Worm (Caenorhabditis elegans) whole organism, L4/young adult: ENCODE results near the gene emb-27.

Source experiments
- W03F9.2 ChIP-seq: fragments of 150-350 bp; optimal IDR thresholded peaks from 2 replicates; lab custom pipeline; 2014; ENCODE audit warnings: missing biosample characterization, missing genetic modification characterization
- dao-5 ChIP-seq: sonication (generic microtip); optimal IDR thresholded peaks from 2 replicates; lab custom pipeline; 2016; ENCODE audit warnings: missing genotype, missing genetic modification characterization, moderate library complexity, missing compliant biosample characterization
- him-1 ChIP-seq: sonication (generic microtip); optimal IDR thresholded peaks from 2 replicates; lab custom pipeline; 2016; ENCODE audit warnings: missing genotype, missing genetic modification reagents, missing genetic modification characterization, missing compliant biosample characterization

Gene emb-27

ce11 chrII:8138015-8138546 lies 23.9 kb downstream of the emb-27 start, which contains the start of gene cdc-48.2:
cdc-48.2 (plus strand) TSS chrII:8138496.
- TF ChIP-seq W03F9.2 = no peak
- no peak for TF ChIP-seq dao-5 (tag; lab: Kevin White, UChicago)
- TF ChIP-seq him-1 (tag; lab: Kevin White, UChicago) = no peak

- no peak for TF ChIP-seq dao-5 (tag; lab: Kevin White, UChicago)
- TF ChIP-seq W03F9.2 = no peak
- TF ChIP-seq him-1 (tag; lab: Kevin White, UChicago) = no peak
These were observed 24.6 kb downstream of the emb-27 start for ce11 chrII:8137379-8137778.

ce11 chrII:8136818-8137217 lies 25.2 kb downstream of the emb-27 start, which contains the start of gene ctns-1:
ctns-1 (minus strand) TSS chrII:8136918.
- TF ChIP-seq him-1 (tag; lab: Kevin White, UChicago) = no peak
- no peak for TF ChIP-seq dao-5 (tag; lab: Kevin White, UChicago)
- no peak for TF ChIP-seq W03F9.2

- TF ChIP-seq W03F9.2 (no peak), him-1 (tag; lab: Kevin White, UChicago) (no peak), dao-5 (tag; lab: Kevin White, UChicago) (no peak)
These were observed 26.0 kb downstream of the emb-27 start for ce11 chrII:8135953-8136352.

- TF ChIP-seq W03F9.2 = no peak
- peak; percentile 67 for TF ChIP-seq him-1 (tag; lab: Kevin White, UChicago)
These were observed 30.5 kb downstream of the emb-27 start for ce11 chrII:8131413-8131966.

ce11 chrII:8130792-8131191 lies 31.2 kb downstream of the emb-27 start:
- TF ChIP-seq him-1 (tag; lab: Kevin White, UChicago) = no peak
- TF ChIP-seq W03F9.2 = no peak
- TF ChIP-seq dao-5 (tag; lab: Kevin White, UChicago) = no peak

ce11 chrII:8129495-8130010 lies 32.4 kb downstream of the emb-27 start, which contains the start of gene ulp-4:
ulp-4 (plus strand) TSS chrII:8129960.
- TF ChIP-seq dao-5 (tag; lab: Kevin White, UChicago) = no peak
- TF ChIP-seq him-1 (tag; lab: Kevin White, UChicago) = no peak
- TF ChIP-seq W03F9.2 = no peak

- TF ChIP-seq W03F9.2 (no peak), him-1 (tag; lab: Kevin White, UChicago) (no peak), dao-5 (tag; lab: Kevin White, UChicago) (no peak)
These were observed 33.0 kb downstream of the emb-27 start for ce11 chrII:8129040-8129387.

- peak; percentile 36 for TF ChIP-seq him-1 (tag; lab: Kevin White, UChicago)
- no peak for TF ChIP-seq W03F9.2
- peak; percentile 9 for TF ChIP-seq dao-5 (tag; lab: Kevin White, UChicago)
These were observed 33.5 kb downstream of the emb-27 start for ce11 chrII:8128273-8129039.

- no peak for TF ChIP-seq dao-5 (tag; lab: Kevin White, UChicago)
- TF ChIP-seq W03F9.2 = no peak
- TF ChIP-seq him-1 (tag; lab: Kevin White, UChicago) = no peak
These were observed 34.2 kb downstream of the emb-27 start for ce11 chrII:8127794-8128193.

- TF ChIP-seq W03F9.2 = no peak
These were observed 34.7 kb downstream of the emb-27 start for ce11 chrII:8127290-8127689.

- no peak for TF ChIP-seq him-1 (tag; lab: Kevin White, UChicago)
- TF ChIP-seq W03F9.2 = no peak
- TF ChIP-seq dao-5 (tag; lab: Kevin White, UChicago) = no peak
These were observed 35.4 kb downstream of the emb-27 start for ce11 chrII:8126617-8127016.

ce11 chrII:8126132-8126531 lies 35.8 kb downstream of the emb-27 start:
- peak; percentile 49 for TF ChIP-seq W03F9.2
- TF ChIP-seq dao-5 (tag; lab: Kevin White, UChicago) = no peak
- TF ChIP-seq him-1 (tag; lab: Kevin White, UChicago) = no peak

ce11 chrII:8125439-8125838 lies 36.5 kb downstream of the emb-27 start:
- TF ChIP-seq him-1 (tag; lab: Kevin White, UChicago) = no peak
- no peak for TF ChIP-seq dao-5 (tag; lab: Kevin White, UChicago)
